Fruit fly (Drosophila melanogaster) whole organism, embryonic: ENCODE results near the gene CG17124.

Experiments used
- Antp ChIP-seq: fragments of 200-800 bp; sonication (Bioruptor generic); optimal IDR thresholded peaks from 3 replicates; lab custom pipeline; 2016; ENCODE audit warnings: missing biosample characterization, missing genetic modification characterization
- CG10147 ChIP-seq: fragments of 200-800 bp; sonication (Bioruptor generic); optimal IDR thresholded peaks from 2 replicates; lab custom pipeline; 2019; ENCODE audit warnings: missing biosample characterization, mild to moderate bottlenecking, missing genetic modification characterization, moderate library complexity
- CG10321 ChIP-seq: fragments of 200-800 bp; sonication (Bioruptor generic); IDR thresholded peaks from 2 replicates; pipeline ENCODE4 v1.3.6; 2022; ENCODE audit warnings: missing biosample characterization, missing genetic modification characterization
- CG11560 ChIP-seq: fragments of 200-800 bp; sonication (Bioruptor generic); IDR thresholded peaks from 3 replicates; pipeline ENCODE4 v1.3.6; 2022; ENCODE audit warnings: missing biosample characterization, missing genetic modification characterization
- CG11695 ChIP-seq: fragments of 200-800 bp; sonication (Bioruptor generic); IDR thresholded peaks from 3 replicates; pipeline ENCODE4 v1.3.6; 2022; ENCODE audit warnings: missing biosample characterization, missing genetic modification characterization
- CG1233 ChIP-seq: fragments of 200-800 bp; sonication (Bioruptor generic); optimal IDR thresholded peaks from 4 replicates; lab custom pipeline; 2018; ENCODE audit warnings: missing biosample characterization, mild to moderate bottlenecking, missing genetic modification characterization
- CG16813 ChIP-seq: fragments of 200-800 bp; sonication (Bioruptor generic); IDR thresholded peaks from 3 replicates; pipeline ENCODE4 v1.3.6; 2022; ENCODE audit warnings: missing biosample characterization, missing genetic modification characterization; ENCODE audit not compliant: partially characterized antibody
- CG1792 ChIP-seq: fragments of 200-800 bp; sonication (Bioruptor generic); optimal IDR thresholded peaks from 2 replicates; lab custom pipeline; 2016; ENCODE audit warnings: missing biosample characterization, missing genetic modification characterization
- CG1832 ChIP-seq: fragments of 200-800 bp; sonication (Bioruptor generic); optimal IDR thresholded peaks from 2 replicates; lab custom pipeline; 2017; ENCODE audit warnings: missing biosample characterization, mild to moderate bottlenecking, missing genetic modification characterization, inconsistent platforms
- CG3163 ChIP-seq: fragments of 200-800 bp; sonication (Bioruptor generic); optimal IDR thresholded peaks from 3 replicates; lab custom pipeline; 2016; ENCODE audit warnings: missing biosample characterization, missing genetic modification characterization
- CG3407 ChIP-seq: fragments of 200-800 bp; sonication (Bioruptor generic); optimal IDR thresholded peaks from 2 replicates; lab custom pipeline; 2018; ENCODE audit warnings: missing biosample characterization, mild to moderate bottlenecking, missing genetic modification characterization
- CG3838 ChIP-seq: fragments of 200-800 bp; sonication (Bioruptor generic); optimal IDR thresholded peaks from 3 replicates; lab custom pipeline; 2016; ENCODE audit warnings: missing biosample characterization, missing genetic modification characterization
- CG3847 ChIP-seq: fragments of 200-800 bp; sonication (Bioruptor generic); IDR thresholded peaks from 2 replicates; pipeline ENCODE4 v1.3.6; 2022; ENCODE audit warnings: missing biosample characterization, missing genetic modification characterization
- CG42726 ChIP-seq: fragments of 200-800 bp; sonication (Bioruptor generic); IDR thresholded peaks from 2 replicates; pipeline ENCODE4 v1.3.6; 2022; ENCODE audit warnings: missing biosample characterization, missing genetic modification characterization; ENCODE audit not compliant: partially characterized antibody
- CG4282 ChIP-seq: fragments of 200-800 bp; sonication (Bioruptor generic); optimal IDR thresholded peaks from 2 replicates; lab custom pipeline; 2016; ENCODE audit warnings: missing biosample characterization, missing genetic modification characterization
- CG4617 ChIP-seq: fragments of 200-800 bp; sonication (Bioruptor generic); optimal IDR thresholded peaks from 3 replicates; lab custom pipeline; 2016; ENCODE audit warnings: missing biosample characterization, missing genetic modification characterization, borderline replicate concordance
- CG5953 ChIP-seq: fragments of 200-800 bp; sonication (Bioruptor generic); IDR thresholded peaks from 2 replicates; pipeline ENCODE4 v1.3.6; 2022; ENCODE audit warnings: missing biosample characterization, missing genetic modification characterization
- CG8388 ChIP-seq: fragments of 200-800 bp; sonication (Bioruptor generic); optimal IDR thresholded peaks from 2 replicates; lab custom pipeline; 2019; ENCODE audit warnings: missing biosample characterization, mild to moderate bottlenecking, missing genetic modification characterization, moderate library complexity
- CG8944 ChIP-seq: fragments of 200-800 bp; sonication (Bioruptor generic); optimal IDR thresholded peaks from 3 replicates; lab custom pipeline; 2016; ENCODE audit warnings: missing biosample characterization, missing genetic modification characterization
- CTCF ChIP-seq: fragments of 200-800 bp; sonication (Bioruptor generic); optimal IDR thresholded peaks from 2 replicates; lab custom pipeline; 2017; ENCODE audit warnings: missing biosample characterization, mild to moderate bottlenecking, missing genetic modification characterization, moderate library complexity
- CkIIα-i1 ChIP-seq: fragments of 200-800 bp; sonication (Bioruptor generic); IDR thresholded peaks from 2 replicates; pipeline ENCODE4 v1.3.6; 2022; ENCODE audit warnings: missing biosample characterization, missing genetic modification characterization
- Dll ChIP-seq: fragments of 200-800 bp; sonication (Bioruptor generic); IDR thresholded peaks from 4 replicates; pipeline ENCODE4 v1.3.6; 2022; ENCODE audit warnings: missing biosample characterization, missing genetic modification characterization; ENCODE audit not compliant: partially characterized antibody
- Doc3 ChIP-seq: fragments of 200-800 bp; sonication (Bioruptor generic); IDR thresholded peaks from 3 replicates; pipeline ENCODE4 v1.3.6; 2022; ENCODE audit warnings: missing biosample characterization, missing genetic modification characterization; ENCODE audit not compliant: partially characterized antibody
- Dp ChIP-seq: fragments of 200-800 bp; sonication (Bioruptor generic); optimal IDR thresholded peaks from 2 replicates; lab custom pipeline; 2018; ENCODE audit warnings: missing biosample characterization, mild to moderate bottlenecking, missing genetic modification characterization, moderate library complexity
- E2f1 ChIP-seq: fragments of 200-800 bp; sonication (Bioruptor generic); IDR thresholded peaks from 2 replicates; pipeline ENCODE4 v1.3.6; 2022; ENCODE audit warnings: missing biosample characterization, missing genetic modification characterization
- Fer1 ChIP-seq: fragments of 200-800 bp; sonication (Bioruptor generic); optimal IDR thresholded peaks from 2 replicates; lab custom pipeline; 2017; ENCODE audit warnings: missing biosample characterization, mild to moderate bottlenecking, missing genetic modification characterization
- HLH3B ChIP-seq: fragments of 200-800 bp; sonication (Bioruptor generic); IDR thresholded peaks from 2 replicates; pipeline ENCODE4 v1.3.6; 2022; ENCODE audit warnings: missing biosample characterization, missing genetic modification characterization
- HLH54F ChIP-seq: fragments of 200-800 bp; sonication (Bioruptor generic); optimal IDR thresholded peaks from 3 replicates; lab custom pipeline; 2016; ENCODE audit warnings: missing biosample characterization, missing genetic modification characterization
- MTF-1 ChIP-seq: fragments of 200-800 bp; sonication (Bioruptor generic); optimal IDR thresholded peaks from 2 replicates; lab custom pipeline; 2018; ENCODE audit warnings: missing biosample characterization, mild to moderate bottlenecking, missing genetic modification characterization, borderline replicate concordance
- NK7.1 ChIP-seq: fragments of 200-800 bp; sonication (Bioruptor generic); optimal IDR thresholded peaks from 3 replicates; lab custom pipeline; 2016; ENCODE audit warnings: missing biosample characterization, missing genetic modification characterization
- Nf-YA ChIP-seq: fragments of 200-800 bp; sonication (Bioruptor generic); IDR thresholded peaks from 2 replicates; pipeline ENCODE4 v1.3.6; 2022; ENCODE audit warnings: missing biosample characterization, missing genetic modification characterization
- NfI ChIP-seq: fragments of 200-800 bp; sonication (Bioruptor generic); optimal IDR thresholded peaks from 3 replicates; lab custom pipeline; 2018; ENCODE audit warnings: missing biosample characterization, mild to moderate bottlenecking, missing genetic modification characterization, moderate library complexity
- PHDP ChIP-seq: fragments of 200-800 bp; sonication (Bioruptor generic); optimal IDR thresholded peaks from 3 replicates; lab custom pipeline; 2018; ENCODE audit warnings: missing biosample characterization, mild to moderate bottlenecking, missing genetic modification characterization, moderate library complexity
- Ssrp ChIP-seq: fragments of 200-800 bp; sonication (Bioruptor generic); optimal IDR thresholded peaks from 2 replicates; lab custom pipeline; 2018; ENCODE audit warnings: missing biosample characterization, mild to moderate bottlenecking, missing genetic modification characterization, moderate library complexity
- bowl ChIP-seq: fragments of 200-800 bp; sonication (Bioruptor generic); IDR thresholded peaks from 2 replicates; pipeline ENCODE4 v1.3.6; 2022; ENCODE audit warnings: missing biosample characterization, missing genetic modification characterization
- dati ChIP-seq: fragments of 200-800 bp; sonication (Bioruptor generic); IDR thresholded peaks from 2 replicates; pipeline ENCODE4 v1.3.6; 2022; ENCODE audit warnings: missing biosample characterization, missing genetic modification characterization
- eve ChIP-seq, 2 experiments: fragments of >200 bp; optimal IDR thresholded peaks; 2 replicates each; lab custom pipeline; 2017; ENCODE audit warnings: missing biosample characterization in 2 of 2, missing genetic modification characterization in 2 of 2
- ftz-f1 ChIP-seq: fragments of 200-800 bp; sonication (Bioruptor generic); optimal IDR thresholded peaks from 2 replicates; lab custom pipeline; 2016; ENCODE audit warnings: missing biosample characterization, missing genetic modification characterization
- gem ChIP-seq: fragments of 200-800 bp; sonication (Bioruptor generic); optimal IDR thresholded peaks from 2 replicates; lab custom pipeline; 2019; ENCODE audit warnings: missing biosample characterization, mild to moderate bottlenecking, missing genetic modification characterization, moderate library complexity
- grn ChIP-seq: fragments of 200-800 bp; sonication (Bioruptor generic); optimal IDR thresholded peaks from 3 replicates; lab custom pipeline; 2017; ENCODE audit warnings: missing biosample characterization, missing genetic modification characterization
- gsb-n ChIP-seq: fragments of 200-800 bp; sonication (Bioruptor generic); optimal IDR thresholded peaks from 3 replicates; lab custom pipeline; 2018; ENCODE audit warnings: missing biosample characterization, mild to moderate bottlenecking, missing genetic modification characterization
- lbe ChIP-seq: fragments of 200-800 bp; sonication (Bioruptor generic); optimal IDR thresholded peaks from 2 replicates; lab custom pipeline; 2016; ENCODE audit warnings: missing biosample characterization, mild to moderate bottlenecking, missing genetic modification characterization
- mirr ChIP-seq: fragments of 200-800 bp; sonication (Bioruptor generic); optimal IDR thresholded peaks from 3 replicates; lab custom pipeline; 2018; ENCODE audit warnings: missing biosample characterization, mild to moderate bottlenecking, missing genetic modification characterization
- org-1 ChIP-seq: fragments of 200-800 bp; sonication (Bioruptor generic); optimal IDR thresholded peaks from 2 replicates; lab custom pipeline; 2017; ENCODE audit warnings: missing biosample characterization, missing genetic modification characterization
- pan ChIP-seq, 4 experiments: fragments of >200 bp in 3 of 4; fragments of 200-800 bp in 1 of 4; sonication (Bioruptor generic) in 1 of 4; optimal IDR thresholded peaks in 3 of 4; IDR thresholded peaks in 1 of 4; 2 replicates each; pipeline versions ENCODE4 v1.3.6 to Lab custom; 2017 to 2022; ENCODE audit warnings: missing biosample characterization in 2 of 4, missing genetic modification characterization in 2 of 4, mixed read lengths in 1 of 4
- run ChIP-seq: fragments of 200-800 bp; sonication (Bioruptor generic); optimal IDR thresholded peaks from 3 replicates; lab custom pipeline; 2018; ENCODE audit warnings: missing biosample characterization, mild to moderate bottlenecking, missing genetic modification characterization
- sim ChIP-seq: fragments of 200-800 bp; sonication (Bioruptor generic); IDR thresholded peaks from 2 replicates; pipeline ENCODE4 v1.3.6; 2022; ENCODE audit warnings: missing biosample characterization, missing genetic modification characterization
- sna ChIP-seq: fragments of 200-800 bp; sonication (Bioruptor generic); IDR thresholded peaks from 2 replicates; pipeline ENCODE4 v1.3.6; 2022; ENCODE audit warnings: missing biosample characterization, missing genetic modification characterization; ENCODE audit not compliant: partially characterized antibody
- vnd ChIP-seq: fragments of 200-800 bp; sonication (Bioruptor generic); IDR thresholded peaks from 3 replicates; pipeline ENCODE4 v1.3.6; 2022; ENCODE audit warnings: missing biosample characterization, missing genetic modification characterization; ENCODE audit not compliant: partially characterized antibody
- zen ChIP-seq: fragments of 200-800 bp; sonication (Bioruptor generic); optimal IDR thresholded peaks from 3 replicates; lab custom pipeline; 2018; ENCODE audit warnings: missing biosample characterization, mild to moderate bottlenecking, missing genetic modification characterization, moderate library complexity
- zfh2 ChIP-seq: fragments of 200-800 bp; sonication (Bioruptor generic); optimal IDR thresholded peaks from 2 replicates; lab custom pipeline; 2016; ENCODE audit warnings: missing biosample characterization, missing genetic modification characterization

Gene CG17124

dm6 chr2L:10697992-10698391, 58.1 kb downstream of the CG17124 start, which contains the start of gene CG7300:
CG7300 (minus strand) TSS chr2L:10698043.
- TF ChIP-seq CG1792 (GFP tag; lab: Kevin White, UChicago) (no peak), bowl (GFP tag; lab: Robert Waterston, UW) (no peak), zen (no peak), lbe (GFP tag; lab: Kevin White, UChicago) (no peak), sim (GFP tag; lab: Robert Waterston, UW) (no peak), mirr (GFP tag; lab: Kevin White, UChicago) (no peak), Dll (GFP tag; lab: Robert Waterston, UW) (no peak), sna (GFP tag; lab: Robert Waterston, UW) (no peak), E2f1 (GFP tag; lab: Robert Waterston, UW) (peak; percentile 41; the same call in 1 of the 2 replicates), Nf-YA (GFP tag; lab: Robert Waterston, UW) (no peak), vnd (GFP tag; lab: Robert Waterston, UW) (no peak), pan (optimal IDR thresholded peaks at IDR 0.05; lab: Kevin White, UChicago) (no peak), pan (GFP tag; optimal IDR thresholded peaks at IDR 0.05 in 1 of 2, IDR thresholded peaks at IDR 0.05 in 1 of 2) (peak in 1 of 2 experiments; percentile 72), PHDP (tag; lab: Kevin White, UChicago) (peak; percentile 65), Doc3 (GFP tag; lab: Robert Waterston, UW) (no peak), CG16813 (GFP tag; lab: Robert Waterston, UW) (no peak), Dp (GFP tag; lab: Kevin White, UChicago) (no peak), CTCF (no peak), grn (GFP tag; lab: Kevin White, UChicago) (no peak), dati (no peak), CG1832 (GFP tag; lab: Kevin White, UChicago) (no peak), NfI (peak; percentile 46), CG11560 (tag; lab: Robert Waterston, UW) (no peak), CG5953 (GFP tag; lab: Robert Waterston, UW) (no peak), NK7.1 (GFP tag; lab: Kevin White, UChicago) (peak; percentile 12), CG4282 (GFP tag; lab: Kevin White, UChicago) (no peak), CG3407 (no peak), Ssrp (tag; lab: Kevin White, UChicago) (peak; percentile 39), CG42726 (GFP tag; lab: Robert Waterston, UW) (no peak), ftz-f1 (GFP tag; lab: Kevin White, UChicago) (no peak), CkIIα-i1 (GFP tag; lab: Robert Waterston, UW) (no peak), CG8944 (peak; percentile 23), org-1 (GFP tag; lab: Kevin White, UChicago) (no peak), HLH54F (GFP tag; lab: Kevin White, UChicago) (peak; percentile 21), CG3847 (peak; percentile 63), run (tag; lab: Kevin White, UChicago) (no peak), Antp (no peak), CG4617 (GFP tag; lab: Kevin White, UChicago) (no peak), gem (tag; lab: Kevin White, UChicago) (peak; percentile 77), CG1233 (GFP tag; lab: Kevin White, UChicago) (peak; percentile 52), eve (GFP tag; optimal IDR thresholded peaks at IDR 0.05; lab: Kevin White, UChicago) (no peak), gsb-n (tag; lab: Kevin White, UChicago) (peak; percentile 32), Fer1 (GFP tag; lab: Kevin White, UChicago) (no peak), MTF-1 (no peak), HLH3B (GFP tag; lab: Robert Waterston, UW) (no peak), CG3838 (GFP tag; lab: Kevin White, UChicago) (no peak), CG3163 (GFP tag; lab: Kevin White, UChicago) (no peak), CG10321 (no peak), CG11695 (peak; percentile 69; the same call in 2 of the 3 replicates), CG8388 (GFP tag; lab: Kevin White, UChicago) (peak; percentile 39), zfh2 (GFP tag; lab: Kevin White, UChicago) (no peak), CG10147 (GFP tag; lab: Kevin White, UChicago) (peak; percentile 76)
